Fruit fly (Drosophila melanogaster) whole organism, wandering third instar larva: ENCODE results near the gene Teh1.

Experiments
- Abd-B ChIP-seq: fragments of >200 bp; optimal IDR thresholded peaks from 2 replicates; lab custom pipeline; 2017; ENCODE audit warnings: missing biosample characterization, missing genetic modification characterization
- CG32264 ChIP-seq: fragments of 200-800 bp; sonication (Bioruptor generic); optimal IDR thresholded peaks from 2 replicates; lab custom pipeline; 2016; ENCODE audit warnings: missing biosample characterization, missing genetic modification characterization
- CG9705 ChIP-seq: fragments of 200-800 bp; sonication (Bioruptor generic); optimal IDR thresholded peaks from 2 replicates; lab custom pipeline; 2018; ENCODE audit warnings: missing biosample characterization, mild to moderate bottlenecking, missing genetic modification characterization
- CrebA ChIP-seq: fragments of 200-800 bp; sonication (Bioruptor generic); optimal IDR thresholded peaks from 2 replicates; lab custom pipeline; 2016; ENCODE audit warnings: missing biosample characterization, mild to moderate bottlenecking, missing genetic modification characterization, borderline replicate concordance
- Dfd ChIP-seq: fragments of >200 bp; optimal IDR thresholded peaks from 2 replicates; lab custom pipeline; 2017; ENCODE audit warnings: missing biosample characterization, missing genetic modification characterization
- Dif ChIP-seq: fragments of 200-275, 200-300 bp; sonication (Bioruptor generic); optimal IDR thresholded peaks from 2 replicates; lab custom pipeline; 2018; ENCODE audit warnings: missing biosample characterization, missing genetic modification characterization; ENCODE audit not compliant: partially characterized antibody
- GATAd ChIP-seq: sonication (Bioruptor generic); optimal IDR thresholded peaks from 2 replicates; lab custom pipeline; 2016; ENCODE audit warnings: missing biosample characterization, missing genetic modification characterization
- HLH106 ChIP-seq: fragments of 200-800 bp; optimal IDR thresholded peaks from 3 replicates; lab custom pipeline; 2019; ENCODE audit warnings: missing biosample characterization, mild to moderate bottlenecking, missing genetic modification characterization, moderate library complexity
- Hnf4 ChIP-seq: fragments of 200-800 bp; sonication (Bioruptor generic); optimal IDR thresholded peaks from 2 replicates; lab custom pipeline; 2016; ENCODE audit warnings: missing biosample characterization, mild to moderate bottlenecking, missing genetic modification characterization
- Hr78 ChIP-seq: fragments of >200 bp; optimal IDR thresholded peaks from 2 replicates; lab custom pipeline; 2017; ENCODE audit warnings: missing biosample characterization, missing genetic modification characterization
- Hr83 ChIP-seq: fragments of 200-300 bp; sonication (Bioruptor generic); optimal IDR thresholded peaks from 2 replicates; lab custom pipeline; 2016; ENCODE audit warnings: missing biosample characterization, mild to moderate bottlenecking, missing genetic modification characterization, moderate library complexity; ENCODE audit not compliant: poor library complexity, severe bottlenecking
- Jra ChIP-seq: sonication (Bioruptor generic); optimal IDR thresholded peaks from 2 replicates; lab custom pipeline; 2016; ENCODE audit warnings: missing biosample characterization, missing genetic modification characterization
- Mio ChIP-seq: sonication (Bioruptor generic); optimal IDR thresholded peaks from 2 replicates; lab custom pipeline; 2016; ENCODE audit warnings: missing biosample characterization, missing genetic modification characterization
- Myc ChIP-seq: fragments of >200 bp; optimal IDR thresholded peaks from 2 replicates; lab custom pipeline; 2017
- N ChIP-seq: fragments of >200 bp; optimal IDR thresholded peaks from 2 replicates; lab custom pipeline; 2018; ENCODE audit warnings: missing biosample characterization, missing external identifiers, missing genetic modification characterization
- OdsH ChIP-seq: fragments of 200-800 bp; sonication (Bioruptor generic); optimal IDR thresholded peaks from 2 replicates; lab custom pipeline; 2016; ENCODE audit warnings: missing biosample characterization, mild to moderate bottlenecking, missing genetic modification characterization
- Rel ChIP-seq, 2 experiments: fragments of 200-800 bp; sonication (Bioruptor generic) in 1 of 2; optimal IDR thresholded peaks; 2 replicates in 1 of 2; 3 replicates in 1 of 2; lab custom pipeline; 2016 to 2019; ENCODE audit warnings: mild to moderate bottlenecking in 2 of 2, missing biosample characterization in 2 of 2, missing genetic modification characterization in 2 of 2, moderate library complexity in 1 of 2
- Sp1 ChIP-seq: fragments of 200-800 bp; sonication (Bioruptor generic); optimal IDR thresholded peaks from 3 replicates; lab custom pipeline; 2019; ENCODE audit warnings: missing biosample characterization, mild to moderate bottlenecking, missing genetic modification characterization, moderate library complexity
- Vsx2 ChIP-seq: fragments of 200-300, 225-300 bp; sonication (Bioruptor generic); optimal IDR thresholded peaks from 2 replicates; lab custom pipeline; 2018; ENCODE audit warnings: missing biosample characterization, missing genetic modification characterization; ENCODE audit not compliant: partially characterized antibody
- brk ChIP-seq: fragments of 200-800 bp; sonication (Bioruptor generic); optimal IDR thresholded peaks from 2 replicates; lab custom pipeline; 2016; ENCODE audit warnings: missing biosample characterization, mild to moderate bottlenecking, missing genetic modification characterization
- dl ChIP-seq, 2 experiments: fragments of 175-275, 200-275 bp in 1 of 2; fragments of 200-275 bp in 1 of 2; sonication (Bioruptor generic); optimal IDR thresholded peaks; lab custom pipeline; 2018; ENCODE audit warnings: mild to moderate bottlenecking in 2 of 2, missing biosample characterization in 2 of 2, missing genetic modification characterization in 2 of 2, moderate library complexity in 2 of 2; ENCODE audit not compliant: partially characterized antibody in 2 of 2, insufficient read depth in 1 of 2
- dmrt93B ChIP-seq: fragments of 200-800 bp; sonication (Bioruptor generic); optimal IDR thresholded peaks from 2 replicates; lab custom pipeline; 2018; ENCODE audit warnings: missing biosample characterization, mild to moderate bottlenecking, missing genetic modification characterization
- dsf ChIP-seq: sonication (Bioruptor generic); optimal IDR thresholded peaks from 2 replicates; lab custom pipeline; 2016; ENCODE audit warnings: missing biosample characterization, missing genetic modification characterization, borderline replicate concordance
- ey ChIP-seq: fragments of 200-800 bp; sonication (Bioruptor generic); optimal IDR thresholded peaks from 2 replicates; lab custom pipeline; 2016; ENCODE audit warnings: missing biosample characterization, missing genetic modification characterization
- fru ChIP-seq: fragments of 200-800 bp; sonication (Bioruptor generic); optimal IDR thresholded peaks from 3 replicates; lab custom pipeline; 2016; ENCODE audit warnings: missing biosample characterization, mild to moderate bottlenecking, missing genetic modification characterization
- h ChIP-seq: fragments of 200-800 bp; sonication (Bioruptor generic); optimal IDR thresholded peaks from 3 replicates; lab custom pipeline; 2016; ENCODE audit warnings: missing biosample characterization, mild to moderate bottlenecking, missing genetic modification characterization
- jim ChIP-seq: fragments of 175-275, 200-325 bp; sonication (Bioruptor generic); optimal IDR thresholded peaks from 2 replicates; lab custom pipeline; 2016; ENCODE audit warnings: missing biosample characterization, mild to moderate bottlenecking, missing genetic modification characterization
- lola ChIP-seq: fragments of >200 bp; optimal IDR thresholded peaks from 2 replicates; lab custom pipeline; 2017; ENCODE audit warnings: missing biosample characterization, missing genetic modification characterization
- pan ChIP-seq: fragments of >200 bp; optimal IDR thresholded peaks from 2 replicates; lab custom pipeline; 2017
- psq ChIP-seq: fragments of 200-800 bp; sonication (Bioruptor generic); optimal IDR thresholded peaks from 3 replicates; lab custom pipeline; 2017; ENCODE audit warnings: missing biosample characterization, mild to moderate bottlenecking, missing genetic modification characterization, moderate library complexity
- rgr ChIP-seq: fragments of 200-800 bp; sonication (Bioruptor generic); optimal IDR thresholded peaks from 3 replicates; lab custom pipeline; 2016; ENCODE audit warnings: missing biosample characterization, mild to moderate bottlenecking, missing genetic modification characterization
- sage ChIP-seq: fragments of 200-800 bp; sonication (Bioruptor generic); optimal IDR thresholded peaks from 2 replicates; lab custom pipeline; 2016; ENCODE audit warnings: missing biosample characterization, mild to moderate bottlenecking, missing genetic modification characterization
- tai ChIP-seq: sonication (Bioruptor generic); optimal IDR thresholded peaks from 2 replicates; lab custom pipeline; 2016; ENCODE audit warnings: missing biosample characterization, missing genetic modification characterization
- usp ChIP-seq: fragments of >200 bp; optimal IDR thresholded peaks from 2 replicates; lab custom pipeline; 2017; ENCODE audit warnings: missing biosample characterization, missing genetic modification characterization
- woc ChIP-seq: sonication (Bioruptor generic); optimal IDR thresholded peaks from 2 replicates; lab custom pipeline; 2016; ENCODE audit warnings: missing biosample characterization, mild to moderate bottlenecking, missing genetic modification characterization

The Teh1 gene

dm6 chr3R:9867911-9868537 lies at the start of gene Teh1:
Teh1 (minus strand) TSS chr3R:9868120.
- TF ChIP-seq GATAd (GFP tag; lab: Kevin White, UChicago): no peak
- TF ChIP-seq h: no peak
- no peak for TF ChIP-seq Myc
- no peak for TF ChIP-seq dsf (GFP tag; lab: Kevin White, UChicago)
- no peak for TF ChIP-seq woc
- TF ChIP-seq CG9705 (GFP tag; lab: Kevin White, UChicago): no peak
- TF ChIP-seq Dif (GFP tag; lab: Kevin White, UChicago): no peak
- TF ChIP-seq Abd-B (GFP tag; lab: Kevin White, UChicago): no peak
- TF ChIP-seq dmrt93B (GFP tag; lab: Kevin White, UChicago): no peak
- no peak for TF ChIP-seq Rel (GFP tag; optimal IDR thresholded peaks at IDR 0.05; lab: Kevin White, UChicago)
- TF ChIP-seq Rel (tag; optimal IDR thresholded peaks at IDR 0.05; lab: Kevin White, UChicago): no peak
- no peak for TF ChIP-seq psq
- no peak for TF ChIP-seq jim (GFP tag; lab: Kevin White, UChicago)
- TF ChIP-seq ey (GFP tag; lab: Kevin White, UChicago): no peak
- no peak for TF ChIP-seq brk (GFP tag; lab: Kevin White, UChicago)
- no peak for TF ChIP-seq Hr78 (GFP tag; lab: Kevin White, UChicago)
- TF ChIP-seq fru (GFP tag; lab: Kevin White, UChicago): no peak
- no peak for TF ChIP-seq Dfd

dm6 chr3R:9917361-9917760 lies 49.4 kb upstream of the Teh1 start:
- no peak for TF ChIP-seq CG32264 (GFP tag; lab: Kevin White, UChicago)
- no peak for TF ChIP-seq Rel (GFP tag; optimal IDR thresholded peaks at IDR 0.05; lab: Kevin White, UChicago)
- TF ChIP-seq Rel (tag; optimal IDR thresholded peaks at IDR 0.05; lab: Kevin White, UChicago): peak; percentile 14
- TF ChIP-seq Hr83 (GFP tag; lab: Kevin White, UChicago): peak; percentile 6
- no peak for TF ChIP-seq Hnf4 (GFP tag; lab: Kevin White, UChicago)
- TF ChIP-seq, all 38 proteins: peak for 2

dm6 chr3R:9915682-9916081 lies 47.8 kb upstream of the Teh1 start:
- TF ChIP-seq Dif (GFP tag; lab: Kevin White, UChicago): no peak
- TF ChIP-seq CG9705 (GFP tag; lab: Kevin White, UChicago): no peak
- TF ChIP-seq Myc: no peak
- TF ChIP-seq pan (lab: Kevin White, UChicago): no peak
- no peak for TF ChIP-seq GATAd (GFP tag; lab: Kevin White, UChicago)
- TF ChIP-seq Abd-B (GFP tag; lab: Kevin White, UChicago): no peak
- no peak for TF ChIP-seq Rel (GFP tag; optimal IDR thresholded peaks at IDR 0.05; lab: Kevin White, UChicago)
- no peak for TF ChIP-seq Rel (tag; optimal IDR thresholded peaks at IDR 0.05; lab: Kevin White, UChicago)
- TF ChIP-seq rgr: no peak
- TF ChIP-seq woc: no peak
- TF ChIP-seq Hnf4 (GFP tag; lab: Kevin White, UChicago): no peak

dm6 chr3R:9914287-9914686 lies 46.4 kb upstream of the Teh1 start:
- TF ChIP-seq dl (GFP tag; optimal IDR thresholded peaks at IDR 0.05; lab: Kevin White, UChicago; ENCODE audit: insufficient read depth in 1 of 2, partially characterized antibody in 2 of 2) (no peak), Dif (GFP tag; lab: Kevin White, UChicago) (no peak), CG9705 (GFP tag; lab: Kevin White, UChicago) (no peak)

dm6 chr3R:9913442-9913841 lies 45.5 kb upstream of the Teh1 start:
- TF ChIP-seq rgr (peak; percentile 44), Mio (GFP tag; lab: Kevin White, UChicago) (no peak), dsf (GFP tag; lab: Kevin White, UChicago) (no peak), Vsx2 (GFP tag; lab: Kevin White, UChicago) (no peak), CG32264 (GFP tag; lab: Kevin White, UChicago) (no peak), lola (no peak), OdsH (GFP tag; lab: Kevin White, UChicago) (peak; percentile 28), Hr83 (GFP tag; lab: Kevin White, UChicago) (no peak), CrebA (GFP tag; lab: Kevin White, UChicago) (no peak), psq (peak; percentile 55), N (GFP tag; lab: Kevin White, UChicago) (no peak), sage (peak; percentile 21), CG9705 (GFP tag; lab: Kevin White, UChicago) (no peak), brk (GFP tag; lab: Kevin White, UChicago) (peak; percentile 0), Dfd (no peak), GATAd (GFP tag; lab: Kevin White, UChicago) (no peak), tai (GFP tag; lab: Kevin White, UChicago) (no peak), dl (GFP tag; optimal IDR thresholded peaks at IDR 0.05; lab: Kevin White, UChicago; ENCODE audit: insufficient read depth in 1 of 2, partially characterized antibody in 2 of 2) (no peak), Myc (no peak), dmrt93B (GFP tag; lab: Kevin White, UChicago) (peak; percentile 27), Rel (GFP tag; optimal IDR thresholded peaks at IDR 0.05; lab: Kevin White, UChicago) (no peak), Rel (tag; optimal IDR thresholded peaks at IDR 0.05; lab: Kevin White, UChicago) (no peak), Abd-B (GFP tag; lab: Kevin White, UChicago) (no peak), pan (lab: Kevin White, UChicago) (no peak), usp (no peak), Sp1 (GFP tag; lab: Kevin White, UChicago) (peak; percentile 57), Hnf4 (GFP tag; lab: Kevin White, UChicago) (peak; percentile 52), HLH106 (tag; lab: Kevin White, UChicago) (peak; percentile 65), ey (GFP tag; lab: Kevin White, UChicago) (peak; percentile 54), Hr78 (GFP tag; lab: Kevin White, UChicago) (no peak), jim (GFP tag; lab: Kevin White, UChicago) (no peak), Dif (GFP tag; lab: Kevin White, UChicago) (no peak), h (peak; percentile 71), Jra (no peak)
